ENCODE assay signal across 1 fruit fly cellular context in the genomic region with DNA sequence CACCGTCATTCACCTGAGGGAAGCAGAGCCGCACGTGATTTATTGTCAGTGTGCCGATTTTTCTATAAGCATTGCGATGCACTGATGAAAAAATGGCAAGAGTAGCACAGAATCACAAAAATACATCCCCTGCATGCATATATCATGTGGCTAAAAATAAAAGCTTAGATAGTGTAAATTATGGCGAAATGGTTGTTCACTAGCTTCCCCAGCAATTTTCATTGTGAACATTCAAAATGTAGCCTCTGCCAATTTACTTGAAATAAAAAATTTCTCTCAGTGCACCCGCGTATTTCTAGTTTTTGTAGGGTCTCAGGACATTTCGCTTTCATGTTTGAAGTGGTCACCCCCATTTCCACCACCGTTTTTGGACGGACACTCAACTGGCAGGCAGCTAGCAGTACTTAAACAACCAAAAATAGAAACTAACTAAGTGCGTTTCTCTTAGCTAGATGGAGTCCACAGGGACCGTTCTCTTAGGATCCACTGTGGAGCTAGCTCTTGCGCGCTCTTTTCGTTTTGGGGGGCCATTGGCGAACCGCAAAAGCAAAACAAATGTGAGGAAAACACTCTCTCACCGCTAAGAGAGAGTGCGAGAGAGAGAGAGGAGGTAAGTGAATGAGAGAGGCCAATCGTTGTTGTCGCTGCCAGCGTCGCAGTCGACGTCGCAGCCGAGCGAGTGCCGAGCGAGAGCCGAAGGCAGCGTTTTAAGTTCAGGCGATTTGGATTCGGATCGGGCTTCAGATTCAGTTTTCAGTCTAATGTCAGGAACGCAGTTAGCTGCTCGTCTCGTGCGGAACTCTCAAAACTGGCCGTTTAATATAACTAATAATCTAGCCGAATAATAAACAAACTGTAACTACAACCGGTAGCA.
TF ChIP-seq lines count a peak whose summit lies in the region.

No protein-coding gene starts in this region.

TF ChIP-seq in whole organism, embryonic, 481 proteins besides CTCF, POLR2A, EP300 and RAD21 (continued from another document and continues in another):
- TF ChIP-seq lmd (GFP tag; IDR thresholded peaks at IDR 0.05; lab: Robert Waterston, UW): peak; percentile 46
- TF ChIP-seq toy (GFP tag; IDR thresholded peaks at IDR 0.05; lab: Robert Waterston, UW): no peak
- TF ChIP-seq CG32767 (GFP tag; IDR thresholded peaks at IDR 0.05; lab: Robert Waterston, UW): no peak
- no peak for TF ChIP-seq Kr (GFP tag; optimal IDR thresholded peaks at IDR 0.05; lab: Kevin White, UChicago)
- no peak for TF ChIP-seq crp (GFP tag; optimal IDR thresholded peaks at IDR 0.05; lab: Kevin White, UChicago)
- no peak for TF ChIP-seq CG11085 (GFP tag; IDR thresholded peaks at IDR 0.05; lab: Robert Waterston, UW)
- no peak for TF ChIP-seq Lpt (GFP tag; optimal IDR thresholded peaks at IDR 0.05; lab: Kevin White, UChicago)
- peak; percentile 49 for TF ChIP-seq CG14710 (tag; optimal IDR thresholded peaks at IDR 0.05; lab: Kevin White, UChicago)
- no peak for TF ChIP-seq CG3995 (GFP tag; optimal IDR thresholded peaks at IDR 0.05; lab: Kevin White, UChicago)
- no peak for TF ChIP-seq pfk (GFP tag; optimal IDR thresholded peaks at IDR 0.05; lab: Kevin White, UChicago)
- TF ChIP-seq CG30020 (tag; optimal IDR thresholded peaks at IDR 0.05; lab: Kevin White, UChicago): no peak
- no peak for TF ChIP-seq ase (GFP tag; IDR thresholded peaks at IDR 0.05; lab: Robert Waterston, UW)
- TF ChIP-seq jigr1 (GFP tag; IDR thresholded peaks at IDR 0.05; lab: Robert Waterston, UW): no peak
- TF ChIP-seq ara (GFP tag; IDR thresholded peaks at IDR 0.05; lab: Robert Waterston, UW): no peak
- TF ChIP-seq CG17359 (tag; optimal IDR thresholded peaks at IDR 0.05; lab: Kevin White, UChicago): peak; percentile 46
- TF ChIP-seq vfl (GFP tag; optimal IDR thresholded peaks at IDR 0.05; lab: Kevin White, UChicago): no peak
- TF ChIP-seq CG11504 (tag; optimal IDR thresholded peaks at IDR 0.05; lab: Kevin White, UChicago): peak; percentile 59
- TF ChIP-seq CG10979 (tag; optimal IDR thresholded peaks at IDR 0.05; lab: Kevin White, UChicago): peak; percentile 66
- TF ChIP-seq lola (GFP tag; optimal IDR thresholded peaks at IDR 0.05; lab: Kevin White, UChicago): peak in 1 of 3 experiments; percentile 62
- TF ChIP-seq CG16813 (GFP tag; IDR thresholded peaks at IDR 0.05; lab: Robert Waterston, UW; ENCODE audit: partially characterized antibody): no peak
- TF ChIP-seq Hmx (GFP tag; optimal IDR thresholded peaks at IDR 0.05; lab: Kevin White, UChicago): no peak
- peak; percentile 39; the same call in 1 of the 2 replicates for TF ChIP-seq CG9215 (GFP tag; IDR thresholded peaks at IDR 0.05; lab: Robert Waterston, UW)
- no peak for TF ChIP-seq NfI (GFP tag; optimal IDR thresholded peaks at IDR 0.05; lab: Kevin White, UChicago)
- TF ChIP-seq cg (GFP tag; optimal IDR thresholded peaks at IDR 0.05; lab: Kevin White, UChicago): no peak
- TF ChIP-seq Eip74EF (GFP tag; optimal IDR thresholded peaks at IDR 0.05; lab: Kevin White, UChicago): no peak
- TF ChIP-seq eyg (GFP tag; optimal IDR thresholded peaks at IDR 0.05; lab: Kevin White, UChicago): peak; percentile 52
- TF ChIP-seq CG11398 (GFP tag; optimal IDR thresholded peaks at IDR 0.05; lab: Kevin White, UChicago): peak; percentile 36
- peak; percentile 38 for TF ChIP-seq CG11723 (GFP tag; optimal IDR thresholded peaks at IDR 0.05; lab: Kevin White, UChicago)
- TF ChIP-seq br (optimal IDR thresholded peaks at IDR 0.05; lab: Kevin White, UChicago): no peak
- TF ChIP-seq BtbVII (GFP tag; optimal IDR thresholded peaks at IDR 0.05; lab: Kevin White, UChicago): peak; percentile 2
- no peak for TF ChIP-seq twi (tag; optimal IDR thresholded peaks at IDR 0.05; lab: Kevin White, UChicago)
- TF ChIP-seq ranshi (GFP tag; IDR thresholded peaks at IDR 0.05; lab: Robert Waterston, UW): no peak
- TF ChIP-seq TFAM (GFP tag; optimal IDR thresholded peaks at IDR 0.05; lab: Kevin White, UChicago): no peak
- peak; percentile 6 for TF ChIP-seq Mad (GFP tag; optimal IDR thresholded peaks at IDR 0.05; lab: Kevin White, UChicago)
- TF ChIP-seq prd (optimal IDR thresholded peaks at IDR 0.05; lab: Kevin White, UChicago): no peak
- peak; percentile 60 for TF ChIP-seq prd (GFP tag; IDR thresholded peaks at IDR 0.05; lab: Robert Waterston, UW)
- peak; percentile 12 for TF ChIP-seq CG4820 (GFP tag; optimal IDR thresholded peaks at IDR 0.05; lab: Kevin White, UChicago)
- no peak for TF ChIP-seq kah (GFP tag; optimal IDR thresholded peaks at IDR 0.05; lab: Kevin White, UChicago)
- TF ChIP-seq Dref (GFP tag; IDR thresholded peaks at IDR 0.05; lab: Robert Waterston, UW): no peak
- TF ChIP-seq al (GFP tag; IDR thresholded peaks at IDR 0.05; lab: Robert Waterston, UW): no peak
- peak; percentile 17 for TF ChIP-seq CG12299 (tag; optimal IDR thresholded peaks at IDR 0.05; lab: Kevin White, UChicago)
- no peak for TF ChIP-seq ken (GFP tag; IDR thresholded peaks at IDR 0.05; lab: Robert Waterston, UW)
- no peak for TF ChIP-seq bowl (GFP tag; IDR thresholded peaks at IDR 0.05; lab: Robert Waterston, UW)
- TF ChIP-seq CG3407 (GFP tag; optimal IDR thresholded peaks at IDR 0.05; lab: Kevin White, UChicago): no peak
- peak; percentile 75; the same call in 2 of the 4 replicates for TF ChIP-seq chinmo (GFP tag; IDR thresholded peaks at IDR 0.05; lab: Robert Waterston, UW; ENCODE audit: partially characterized antibody)
- TF ChIP-seq Dp (GFP tag; optimal IDR thresholded peaks at IDR 0.05; lab: Kevin White, UChicago): no peak
- peak; percentile 85 for TF ChIP-seq zen2 (GFP tag; IDR thresholded peaks at IDR 0.05; lab: Robert Waterston, UW; ENCODE audit: partially characterized antibody)
- TF ChIP-seq rib (GFP tag; IDR thresholded peaks at IDR 0.05; lab: Robert Waterston, UW): no peak
- TF ChIP-seq CG6813 (GFP tag; optimal IDR thresholded peaks at IDR 0.05; lab: Kevin White, UChicago): peak; percentile 51
- TF ChIP-seq CG4730 (GFP tag; IDR thresholded peaks at IDR 0.05; lab: Robert Waterston, UW): no peak
- TF ChIP-seq sug (tag; optimal IDR thresholded peaks at IDR 0.05; lab: Kevin White, UChicago): no peak
- TF ChIP-seq CG9876 (GFP tag; optimal IDR thresholded peaks at IDR 0.05; lab: Kevin White, UChicago): peak; percentile 25
- peak; percentile 40 for TF ChIP-seq ATbp (GFP tag; optimal IDR thresholded peaks at IDR 0.05; lab: Kevin White, UChicago)
- no peak for TF ChIP-seq CG9797 (GFP tag; optimal IDR thresholded peaks at IDR 0.05; lab: Kevin White, UChicago)
- peak; percentile 70 for TF ChIP-seq CG13287 (GFP tag; IDR thresholded peaks at IDR 0.05; lab: Robert Waterston, UW; ENCODE audit: partially characterized antibody)
- TF ChIP-seq Dfd (GFP tag; optimal IDR thresholded peaks at IDR 0.05; lab: Kevin White, UChicago): no peak
- TF ChIP-seq Dad (GFP tag; optimal IDR thresholded peaks at IDR 0.05; lab: Kevin White, UChicago): no peak
- no peak for TF ChIP-seq CG3065 (GFP tag; optimal IDR thresholded peaks at IDR 0.05; lab: Kevin White, UChicago)
- no peak for TF ChIP-seq nerfin-2 (GFP tag; IDR thresholded peaks at IDR 0.05; lab: Robert Waterston, UW; ENCODE audit: partially characterized antibody)
- TF ChIP-seq Elba2 (GFP tag; optimal IDR thresholded peaks at IDR 0.05; lab: Kevin White, UChicago): no peak
- TF ChIP-seq CG12659 (GFP tag; optimal IDR thresholded peaks at IDR 0.05; lab: Kevin White, UChicago): peak; percentile 10
- no peak for TF ChIP-seq psq (GFP tag; optimal IDR thresholded peaks at IDR 0.05; lab: Kevin White, UChicago)
- TF ChIP-seq fd96Cb (tag; optimal IDR thresholded peaks at IDR 0.05; lab: Kevin White, UChicago): peak; percentile 61
- TF ChIP-seq Hmr (GFP tag; optimal IDR thresholded peaks at IDR 0.05; lab: Kevin White, UChicago): peak; percentile 49
- no peak for TF ChIP-seq sima (GFP tag; optimal IDR thresholded peaks at IDR 0.05; lab: Kevin White, UChicago)
- no peak for TF ChIP-seq CG1529 (GFP tag; optimal IDR thresholded peaks at IDR 0.05; lab: Kevin White, UChicago)
- TF ChIP-seq CG14667 (GFP tag; IDR thresholded peaks at IDR 0.05; lab: Robert Waterston, UW): no peak
- no peak for TF ChIP-seq Mrtf (GFP tag; IDR thresholded peaks at IDR 0.05; lab: Robert Waterston, UW)
- no peak for TF ChIP-seq Dip3 (GFP tag; optimal IDR thresholded peaks at IDR 0.05; lab: Kevin White, UChicago)
- TF ChIP-seq unpg (GFP tag; optimal IDR thresholded peaks at IDR 0.05; lab: Kevin White, UChicago): peak; percentile 58
- TF ChIP-seq pan (optimal IDR thresholded peaks at IDR 0.05; lab: Kevin White, UChicago): no peak
- peak in 1 of 2 experiments; percentile 9 for TF ChIP-seq pan (GFP tag; optimal IDR thresholded peaks at IDR 0.05 in 1 of 2, IDR thresholded peaks at IDR 0.05 in 1 of 2)
- TF ChIP-seq Ets97D (GFP tag; optimal IDR thresholded peaks at IDR 0.05; lab: Kevin White, UChicago): no peak
- no peak for TF ChIP-seq dimm (GFP tag; IDR thresholded peaks at IDR 0.05; lab: Robert Waterston, UW)
- peak; percentile 42; the same call in 1 of the 3 replicates for TF ChIP-seq Opbp (GFP tag; IDR thresholded peaks at IDR 0.05; lab: Robert Waterston, UW; ENCODE audit: partially characterized antibody)
- peak; percentile 23 for TF ChIP-seq p53 (GFP tag; optimal IDR thresholded peaks at IDR 0.05; lab: Kevin White, UChicago)
- TF ChIP-seq CG4617 (GFP tag; optimal IDR thresholded peaks at IDR 0.05; lab: Kevin White, UChicago; ENCODE audit: borderline replicate concordance): no peak
- peak; percentile 24 for TF ChIP-seq gsb-n (tag; optimal IDR thresholded peaks at IDR 0.05; lab: Kevin White, UChicago)
- no peak for TF ChIP-seq Ravus (GFP tag; IDR thresholded peaks at IDR 0.05; lab: Robert Waterston, UW)
- TF ChIP-seq CG2202 (tag; optimal IDR thresholded peaks at IDR 0.05; lab: Kevin White, UChicago): peak; percentile 24
- peak; percentile 68 for TF ChIP-seq sna (GFP tag; IDR thresholded peaks at IDR 0.05; lab: Robert Waterston, UW; ENCODE audit: partially characterized antibody)
- TF ChIP-seq Hr3 (GFP tag; optimal IDR thresholded peaks at IDR 0.05; lab: Kevin White, UChicago): peak; percentile 46
- no peak for TF ChIP-seq CG4328 (GFP tag; optimal IDR thresholded peaks at IDR 0.05; lab: Kevin White, UChicago)
- no peak for TF ChIP-seq CG7372 (GFP tag; IDR thresholded peaks at IDR 0.05; lab: Robert Waterston, UW)
- TF ChIP-seq ssp (GFP tag; IDR thresholded peaks at IDR 0.05; lab: Robert Waterston, UW): no peak
- TF ChIP-seq CG8089 (GFP tag; optimal IDR thresholded peaks at IDR 0.05; lab: Kevin White, UChicago): peak; percentile 20
- no peak for TF ChIP-seq Gug (GFP tag; IDR thresholded peaks at IDR 0.05; lab: Robert Waterston, UW)
- peak; percentile 54 for TF ChIP-seq row (GFP tag; IDR thresholded peaks at IDR 0.05; lab: Robert Waterston, UW)
- peak; percentile 39 for TF ChIP-seq ind (GFP tag; optimal IDR thresholded peaks at IDR 0.05; lab: Kevin White, UChicago)
- no peak for TF ChIP-seq GATAe (GFP tag; conservative IDR thresholded peaks at IDR 0.05; lab: Robert Waterston, UW)
- TF ChIP-seq CG17829 (tag; optimal IDR thresholded peaks at IDR 0.05; lab: Kevin White, UChicago): no peak
- no peak for TF ChIP-seq CG3838 (GFP tag; optimal IDR thresholded peaks at IDR 0.05; lab: Kevin White, UChicago)
- peak; percentile 58 for TF ChIP-seq nmo (GFP tag; optimal IDR thresholded peaks at IDR 0.05; lab: Kevin White, UChicago)
- no peak for TF ChIP-seq Rx (GFP tag; IDR thresholded peaks at IDR 0.05; lab: Robert Waterston, UW)
- peak; percentile 49 for TF ChIP-seq CG13775 (GFP tag; optimal IDR thresholded peaks at IDR 0.05; lab: Kevin White, UChicago)
- TF ChIP-seq btn (GFP tag; optimal IDR thresholded peaks at IDR 0.05; lab: Kevin White, UChicago): peak; percentile 55
- peak; percentile 97 for TF ChIP-seq Nf-YC (tag; optimal IDR thresholded peaks at IDR 0.05; lab: Kevin White, UChicago)
- TF ChIP-seq hkb (optimal IDR thresholded peaks at IDR 0.05; lab: Kevin White, UChicago): no peak
- peak; percentile 51 for TF ChIP-seq hkb (GFP tag; IDR thresholded peaks at IDR 0.05; lab: Robert Waterston, UW)
- TF ChIP-seq CG17568 (GFP tag; optimal IDR thresholded peaks at IDR 0.05; lab: Kevin White, UChicago): peak; percentile 47
- peak; percentile 70 for TF ChIP-seq CG18262 (tag; optimal IDR thresholded peaks at IDR 0.05; lab: Kevin White, UChicago)
- no peak for TF ChIP-seq sr (GFP tag; IDR thresholded peaks at IDR 0.05; lab: Robert Waterston, UW)
- peak; percentile 42 for TF ChIP-seq CG30431 (GFP tag; optimal IDR thresholded peaks at IDR 0.05; lab: Kevin White, UChicago)
- TF ChIP-seq peb (GFP tag; IDR thresholded peaks at IDR 0.05; lab: Robert Waterston, UW): no peak
- TF ChIP-seq schlank (tag; optimal IDR thresholded peaks at IDR 0.05; lab: Kevin White, UChicago): no peak
- TF ChIP-seq CG18476 (GFP tag; optimal IDR thresholded peaks at IDR 0.05; lab: Kevin White, UChicago): no peak
- no peak; the same call in 1 of the 2 replicates for TF ChIP-seq esg (GFP tag; conservative IDR thresholded peaks at IDR 0.05; lab: Robert Waterston, UW)
- TF ChIP-seq NFAT (GFP tag; IDR thresholded peaks at IDR 0.05; lab: Robert Waterston, UW): no peak
- no peak for TF ChIP-seq dati (GFP tag; IDR thresholded peaks at IDR 0.05; lab: Robert Waterston, UW)
- TF ChIP-seq lbe (GFP tag; optimal IDR thresholded peaks at IDR 0.05; lab: Kevin White, UChicago): no peak
- peak; percentile 42 for TF ChIP-seq bcd (GFP tag; optimal IDR thresholded peaks at IDR 0.05; lab: Kevin White, UChicago)
- TF ChIP-seq knrl (GFP tag; IDR thresholded peaks at IDR 0.05; lab: Robert Waterston, UW; ENCODE audit: partially characterized antibody): no peak
- no peak for TF ChIP-seq CrebB (tag; optimal IDR thresholded peaks at IDR 0.05; lab: Kevin White, UChicago)
- TF ChIP-seq Nf-YA (GFP tag; IDR thresholded peaks at IDR 0.05; lab: Robert Waterston, UW): peak; percentile 59
- TF ChIP-seq CG16815 (GFP tag; optimal IDR thresholded peaks at IDR 0.05; lab: Kevin White, UChicago): peak; percentile 40
- TF ChIP-seq CG30403 (GFP tag; optimal IDR thresholded peaks at IDR 0.05; lab: Kevin White, UChicago): peak; percentile 70
- peak; percentile 34 for TF ChIP-seq pho (GFP tag; optimal IDR thresholded peaks at IDR 0.05; lab: Kevin White, UChicago)
- no peak for TF ChIP-seq CG2129 (GFP tag; IDR thresholded peaks at IDR 0.05; lab: Robert Waterston, UW; ENCODE audit: partially characterized antibody)
- TF ChIP-seq eve (GFP tag; optimal IDR thresholded peaks at IDR 0.05; lab: Kevin White, UChicago): peak in 1 of 2 experiments; percentile 88
- TF ChIP-seq Awh (GFP tag; IDR thresholded peaks at IDR 0.05; lab: Robert Waterston, UW): 0 out of 2 replicates have a peak, but pooled peaks have one; percentile 16
- no peak for TF ChIP-seq CG43689 (GFP tag; IDR thresholded peaks at IDR 0.05; lab: Robert Waterston, UW)
- peak; percentile 75 for TF ChIP-seq phol (tag; optimal IDR thresholded peaks at IDR 0.05; lab: Kevin White, UChicago)
- peak; percentile 33 for TF ChIP-seq gro (GFP tag; optimal IDR thresholded peaks at IDR 0.05; lab: Kevin White, UChicago)
